Fruit fly (Drosophila melanogaster) whole organism, prepupa: ENCODE measurements around the gene wkd.

Experiments
- CG11902 ChIP-seq: fragments of 200-800 bp; sonication (Bioruptor generic); optimal IDR thresholded peaks from 3 replicates; lab custom pipeline; 2016; ENCODE audit warnings: missing biosample characterization, missing genetic modification characterization
- CG3032 ChIP-seq: fragments of 200-800 bp; optimal IDR thresholded peaks from 2 replicates; lab custom pipeline; 2019; ENCODE audit warnings: missing biosample characterization, mild to moderate bottlenecking, missing genetic modification characterization, moderate library complexity
- CG34406 ChIP-seq: fragments of 200-800 bp; sonication (Bioruptor generic); optimal IDR thresholded peaks from 3 replicates; lab custom pipeline; 2016; ENCODE audit warnings: missing biosample characterization, missing genetic modification characterization
- CG6792 ChIP-seq: fragments of 200-800 bp; sonication (Bioruptor generic); optimal IDR thresholded peaks from 3 replicates; lab custom pipeline; 2016; ENCODE audit warnings: missing biosample characterization, missing genetic modification characterization
- CG6808 ChIP-seq: fragments of 200-800 bp; sonication (Bioruptor generic); optimal IDR thresholded peaks from 3 replicates; lab custom pipeline; 2017; ENCODE audit warnings: missing biosample characterization, missing genetic modification characterization, mild to moderate bottlenecking, moderate library complexity, missing genetic modification reagents
- CG6854 ChIP-seq: fragments of 200-800 bp; sonication (Bioruptor generic); optimal IDR thresholded peaks from 2 replicates; lab custom pipeline; 2017; ENCODE audit warnings: missing biosample characterization, mild to moderate bottlenecking, missing genetic modification characterization
- CG7368 ChIP-seq: fragments of 200-800 bp; sonication (Bioruptor generic); optimal IDR thresholded peaks from 3 replicates; lab custom pipeline; 2016; ENCODE audit warnings: missing biosample characterization, missing genetic modification characterization
- lz ChIP-seq: fragments of 200-800 bp; sonication (Bioruptor generic); optimal IDR thresholded peaks from 3 replicates; lab custom pipeline; 2016; ENCODE audit warnings: missing biosample characterization, missing genetic modification characterization

DNA sequence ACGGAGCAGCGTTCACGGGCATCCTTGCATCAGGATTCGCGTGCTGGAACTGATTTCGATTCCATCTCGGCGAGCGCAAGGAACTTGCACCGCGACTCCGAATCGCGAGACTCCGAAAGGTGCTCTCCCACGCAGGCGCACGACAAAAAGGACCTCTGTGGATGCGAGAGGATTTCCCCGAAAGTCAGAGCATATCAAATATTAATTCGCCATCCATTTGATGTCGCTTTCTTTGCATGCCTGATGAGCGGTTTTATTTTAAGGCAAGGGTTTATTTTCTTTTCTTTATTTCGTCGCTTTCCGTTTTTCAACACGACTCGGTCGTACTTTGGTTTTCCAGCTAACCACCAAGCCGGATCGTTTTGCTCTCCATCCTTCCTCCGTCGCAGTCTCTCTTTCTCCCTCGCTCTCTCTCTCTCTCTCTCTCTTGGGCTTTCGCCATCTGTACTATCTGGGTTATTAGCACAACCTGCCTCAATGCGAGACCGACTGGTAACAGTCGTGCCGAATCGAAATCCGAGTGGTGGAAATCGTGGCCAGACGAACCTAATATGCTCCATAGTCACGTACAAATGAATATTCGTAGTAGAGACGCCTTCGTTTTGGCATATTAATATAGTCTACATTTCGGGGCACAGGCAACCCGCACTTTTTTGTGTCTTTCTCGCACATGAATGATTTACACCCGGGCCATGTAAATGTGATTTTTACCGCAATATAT lies 38.3 kb upstream of the wkd start, which contains the start of gene dpr4:
- TF ChIP-seq lz (GFP tag; lab: Kevin White, UChicago) (no peak), CG6792 (GFP tag; lab: Kevin White, UChicago) (no peak), CG11902 (GFP tag; lab: Kevin White, UChicago) (no peak), CG7368 (GFP tag; lab: Kevin White, UChicago) (no peak), CG6854 (GFP tag; lab: Kevin White, UChicago) (no peak), CG6808 (GFP tag; lab: Kevin White, UChicago) (no peak), CG3032 (tag; lab: Kevin White, UChicago) (no peak), CG34406 (no peak)
